Fruit fly (Drosophila melanogaster) whole organism, embryonic: ENCODE results near the gene veli.

ENCODE experiments used
- Bteb2 ChIP-seq: fragments of 200-800 bp; sonication (Bioruptor generic); optimal IDR thresholded peaks from 2 replicates; lab custom pipeline; 2016; ENCODE audit warnings: missing biosample characterization, missing genetic modification characterization
- CG11560 ChIP-seq: fragments of 200-800 bp; sonication (Bioruptor generic); IDR thresholded peaks from 3 replicates; pipeline ENCODE4 v1.3.6; 2022; ENCODE audit warnings: missing biosample characterization, missing genetic modification characterization
- CG11696 ChIP-seq: fragments of 200-800 bp; sonication (Bioruptor generic); IDR thresholded peaks from 2 replicates; pipeline ENCODE4 v1.3.6; 2022; ENCODE audit warnings: missing biosample characterization, missing genetic modification characterization
- CG12071 ChIP-seq: fragments of 200-800 bp; sonication (Bioruptor generic); optimal IDR thresholded peaks from 3 replicates; lab custom pipeline; 2018; ENCODE audit warnings: missing biosample characterization, mild to moderate bottlenecking, missing genetic modification characterization
- CG12104 ChIP-seq: fragments of 200-800 bp; sonication (Bioruptor generic); optimal IDR thresholded peaks from 3 replicates; lab custom pipeline; 2016; ENCODE audit warnings: missing biosample characterization, missing genetic modification characterization
- CG12155 ChIP-seq: fragments of 200-800 bp; sonication (Bioruptor generic); optimal IDR thresholded peaks from 3 replicates; lab custom pipeline; 2016; ENCODE audit warnings: missing biosample characterization, missing genetic modification characterization
- CG12769 ChIP-seq: fragments of 200-800 bp; sonication (Bioruptor generic); optimal IDR thresholded peaks from 2 replicates; lab custom pipeline; 2019; ENCODE audit warnings: missing biosample characterization, mild to moderate bottlenecking, missing genetic modification characterization, moderate library complexity
- CG13296 ChIP-seq: fragments of 200-800 bp; sonication (Bioruptor generic); optimal IDR thresholded peaks from 3 replicates; lab custom pipeline; 2018; ENCODE audit warnings: missing biosample characterization, mild to moderate bottlenecking, missing genetic modification characterization
- CG16779 ChIP-seq: fragments of 200-800 bp; sonication (Bioruptor generic); IDR thresholded peaks from 2 replicates; pipeline ENCODE4 v1.3.6; 2022; ENCODE audit warnings: missing biosample characterization, missing genetic modification characterization
- CG18619 ChIP-seq: fragments of 200-800 bp; sonication (Bioruptor generic); optimal IDR thresholded peaks from 3 replicates; lab custom pipeline; 2017; ENCODE audit warnings: missing biosample characterization, mild to moderate bottlenecking, missing genetic modification characterization
- CG18764 ChIP-seq: fragments of 200-800 bp; sonication (Bioruptor generic); optimal IDR thresholded peaks from 3 replicates; lab custom pipeline; 2016; ENCODE audit warnings: missing biosample characterization, missing genetic modification characterization
- CG2199 ChIP-seq: fragments of 200-800 bp; sonication (Bioruptor generic); IDR thresholded peaks from 3 replicates; pipeline ENCODE4 v1.3.6; 2022; ENCODE audit warnings: missing biosample characterization, missing genetic modification characterization
- CG30431 ChIP-seq: fragments of 200-800 bp; sonication (Bioruptor generic); optimal IDR thresholded peaks from 2 replicates; lab custom pipeline; 2017; ENCODE audit warnings: missing biosample characterization, missing genetic modification characterization
- CG31441 ChIP-seq: fragments of 200-800 bp; sonication (Bioruptor generic); IDR thresholded peaks from 2 replicates; pipeline ENCODE4 v1.3.6; 2022; ENCODE audit warnings: missing biosample characterization, missing genetic modification characterization
- CG4424 ChIP-seq: fragments of 200-800 bp; sonication (Bioruptor generic); optimal IDR thresholded peaks from 3 replicates; lab custom pipeline; 2016; ENCODE audit warnings: missing biosample characterization, missing genetic modification characterization
- CG6813 ChIP-seq: fragments of 200-800 bp; sonication (Bioruptor generic); optimal IDR thresholded peaks from 2 replicates; lab custom pipeline; 2017; ENCODE audit warnings: missing biosample characterization, missing genetic modification characterization, mild to moderate bottlenecking, moderate library complexity, missing genetic modification reagents
- CG8478 ChIP-seq: fragments of >200 bp; optimal IDR thresholded peaks from 2 replicates; lab custom pipeline; 2018
- CG8765 ChIP-seq: fragments of 200-800 bp; sonication (Bioruptor generic); IDR thresholded peaks from 2 replicates; pipeline ENCODE4 v1.3.6; 2022; ENCODE audit warnings: missing biosample characterization, missing genetic modification characterization
- CG8924 ChIP-seq: fragments of 200-800 bp; optimal IDR thresholded peaks from 3 replicates; lab custom pipeline; 2019; ENCODE audit warnings: missing biosample characterization, mild to moderate bottlenecking, missing genetic modification characterization, moderate library complexity
- Dek ChIP-seq: fragments of 200-800 bp; sonication (Bioruptor generic); optimal IDR thresholded peaks from 3 replicates; lab custom pipeline; 2019; ENCODE audit warnings: missing biosample characterization, mild to moderate bottlenecking, missing genetic modification characterization, moderate library complexity
- Dip2 ChIP-seq: fragments of 200-800 bp; sonication (Bioruptor generic); IDR thresholded peaks from 2 replicates; pipeline ENCODE4 v1.3.6; 2022; ENCODE audit warnings: missing biosample characterization, missing genetic modification characterization
- Eip74EF ChIP-seq, 2 experiments: fragments of 200-800 bp in 1 of 2; fragments of >200 bp in 1 of 2; sonication (Bioruptor generic) in 1 of 2; optimal IDR thresholded peaks; 2 replicates each; lab custom pipeline; 2017 to 2019; ENCODE audit warnings: missing biosample characterization in 2 of 2, missing genetic modification characterization in 2 of 2, mild to moderate bottlenecking in 1 of 2, moderate library complexity in 1 of 2
- HLHmδ ChIP-seq: fragments of 200-800 bp; sonication (Bioruptor generic); optimal IDR thresholded peaks from 2 replicates; lab custom pipeline; 2018; ENCODE audit warnings: missing biosample characterization, mild to moderate bottlenecking, missing genetic modification characterization, moderate library complexity
- HmgZ ChIP-seq: fragments of 200-800 bp; sonication (Bioruptor generic); optimal IDR thresholded peaks from 2 replicates; lab custom pipeline; 2018; ENCODE audit warnings: missing biosample characterization, mild to moderate bottlenecking, missing genetic modification characterization
- Lhr ChIP-seq: fragments of 200-800 bp; sonication (Bioruptor generic); optimal IDR thresholded peaks from 3 replicates; lab custom pipeline; 2017; ENCODE audit warnings: mild to moderate bottlenecking, missing biosample characterization, missing genetic modification reagents, missing genetic modification characterization
- NK7.1 ChIP-seq: fragments of 200-800 bp; sonication (Bioruptor generic); optimal IDR thresholded peaks from 3 replicates; lab custom pipeline; 2016; ENCODE audit warnings: missing biosample characterization, missing genetic modification characterization
- Nf-YA ChIP-seq: fragments of 200-800 bp; sonication (Bioruptor generic); IDR thresholded peaks from 2 replicates; pipeline ENCODE4 v1.3.6; 2022; ENCODE audit warnings: missing biosample characterization, missing genetic modification characterization
- Optix ChIP-seq: fragments of 200-800 bp; sonication (Bioruptor generic); IDR thresholded peaks from 3 replicates; pipeline ENCODE4 v1.3.6; 2022; ENCODE audit warnings: missing biosample characterization, missing genetic modification characterization
- Pdp1 ChIP-seq, 2 experiments: fragments of 200-800 bp; sonication (Bioruptor generic); optimal IDR thresholded peaks; 3 replicates each; lab custom pipeline; 2016; ENCODE audit warnings: missing biosample characterization in 2 of 2, missing genetic modification characterization in 2 of 2, mild to moderate bottlenecking in 1 of 2, moderate library complexity in 1 of 2
- Poxn ChIP-seq: fragments of 200-800 bp; sonication (Bioruptor generic); IDR thresholded peaks from 2 replicates; pipeline ENCODE4 v1.3.6; 2022; ENCODE audit warnings: missing biosample characterization, missing genetic modification characterization
- Tbp ChIP-seq: fragments of >200 bp; optimal IDR thresholded peaks from 2 replicates; lab custom pipeline; 2018; ENCODE audit warnings: missing biosample characterization, missing genetic modification characterization
- Trl ChIP-seq, 3 experiments: fragments of >200 bp in 2 of 3; fragments of 200-800 bp in 1 of 3; sonication (Bioruptor generic) in 1 of 3; optimal IDR thresholded peaks; 2 replicates in 1 of 3; 3 replicates in 2 of 3; lab custom pipeline; 2016 to 2017; ENCODE audit warnings: missing biosample characterization in 1 of 3, missing genetic modification characterization in 1 of 3
- abd-A ChIP-seq: fragments of 200-800 bp; sonication (Bioruptor generic); optimal IDR thresholded peaks from 3 replicates; lab custom pipeline; 2019; ENCODE audit warnings: missing biosample characterization, mild to moderate bottlenecking, missing genetic modification characterization, moderate library complexity
- az2 ChIP-seq: fragments of 200-800 bp; sonication (Bioruptor generic); optimal IDR thresholded peaks from 3 replicates; lab custom pipeline; 2016; ENCODE audit warnings: missing biosample characterization, missing genetic modification characterization
- crc ChIP-seq: fragments of 200-800 bp; sonication (Bioruptor generic); optimal IDR thresholded peaks from 2 replicates; lab custom pipeline; 2016; ENCODE audit warnings: missing biosample characterization, missing genetic modification characterization
- crp ChIP-seq, 2 experiments: fragments of 200-800 bp; sonication (Bioruptor generic); optimal IDR thresholded peaks; 2 replicates in 1 of 2; 3 replicates in 1 of 2; lab custom pipeline; 2017; ENCODE audit warnings: missing biosample characterization in 2 of 2, missing genetic modification characterization in 2 of 2, mild to moderate bottlenecking in 1 of 2, moderate library complexity in 1 of 2
- danr ChIP-seq: fragments of 200-800 bp; sonication (Bioruptor generic); IDR thresholded peaks from 2 replicates; pipeline ENCODE4 v1.3.6; 2022; ENCODE audit warnings: missing biosample characterization, missing genetic modification characterization
- ewg ChIP-seq: fragments of 200-800 bp; sonication (Bioruptor generic); optimal IDR thresholded peaks from 3 replicates; lab custom pipeline; 2017; ENCODE audit warnings: mild to moderate bottlenecking, missing biosample characterization, missing genetic modification reagents, missing genetic modification characterization
- fd96Cb ChIP-seq: fragments of 200-800 bp; sonication (Bioruptor generic); optimal IDR thresholded peaks from 2 replicates; lab custom pipeline; 2018; ENCODE audit warnings: missing biosample characterization, mild to moderate bottlenecking, missing genetic modification characterization, moderate library complexity
- gro ChIP-seq: fragments of 200-800 bp; sonication (Bioruptor generic); optimal IDR thresholded peaks from 2 replicates; lab custom pipeline; 2016; ENCODE audit warnings: missing biosample characterization, missing genetic modification characterization
- hbn ChIP-seq: fragments of 200-800 bp; sonication (Bioruptor generic); IDR thresholded peaks from 2 replicates; pipeline ENCODE4 v1.3.6; 2022; ENCODE audit warnings: missing biosample characterization, missing genetic modification characterization; ENCODE audit not compliant: partially characterized antibody
- inv ChIP-seq: fragments of 200-800 bp; sonication (Bioruptor generic); IDR thresholded peaks from 2 replicates; pipeline ENCODE4 v1.3.6; 2022; ENCODE audit warnings: missing biosample characterization, missing genetic modification characterization; ENCODE audit not compliant: partially characterized antibody
- nmo ChIP-seq: fragments of 200-800 bp; sonication (Bioruptor generic); optimal IDR thresholded peaks from 2 replicates; lab custom pipeline; 2018; ENCODE audit warnings: missing biosample characterization, mild to moderate bottlenecking, missing genetic modification characterization, moderate library complexity
- repo ChIP-seq: fragments of 200-800 bp; sonication (Bioruptor generic); optimal IDR thresholded peaks from 2 replicates; lab custom pipeline; 2016; ENCODE audit warnings: missing biosample characterization, missing genetic modification characterization
- sc ChIP-seq, 3 experiments: fragments of >200 bp in 2 of 3; fragments of 200-800 bp in 1 of 3; sonication (Bioruptor generic) in 1 of 3; optimal IDR thresholded peaks; 2 replicates in 2 of 3; 3 replicates in 1 of 3; lab custom pipeline; 2017; ENCODE audit warnings: mild to moderate bottlenecking in 1 of 3, missing biosample characterization in 1 of 3, missing genetic modification characterization in 1 of 3, missing genetic modification reagents in 1 of 3
- sima ChIP-seq: fragments of 200-800 bp; sonication (Bioruptor generic); optimal IDR thresholded peaks from 2 replicates; lab custom pipeline; 2016; ENCODE audit warnings: missing biosample characterization, missing genetic modification characterization
- sob ChIP-seq: fragments of 200-800 bp; sonication (Bioruptor generic); IDR thresholded peaks from 2 replicates; pipeline ENCODE4 v1.3.6; 2022; ENCODE audit warnings: missing biosample characterization, missing genetic modification characterization
- tap ChIP-seq: fragments of 200-800 bp; optimal IDR thresholded peaks from 3 replicates; lab custom pipeline; 2019; ENCODE audit warnings: missing biosample characterization, mild to moderate bottlenecking, missing genetic modification characterization, moderate library complexity
- tio ChIP-seq: fragments of 200-800 bp; sonication (Bioruptor generic); optimal IDR thresholded peaks from 2 replicates; lab custom pipeline; 2017; ENCODE audit warnings: missing biosample characterization, missing genetic modification characterization, inconsistent platforms

Gene veli

dm6 chr3R:25024895-25025557, 40.4 kb downstream of the veli start, which contains the start of the genes EMC6 and Hr96 (continued):
- TF ChIP-seq Optix (GFP tag; lab: Robert Waterston, UW): peak; percentile 86
- TF ChIP-seq sc (optimal IDR thresholded peaks at IDR 0.05; lab: Kevin White, UChicago): no peak
- peak; percentile 77 for TF ChIP-seq sc (GFP tag; optimal IDR thresholded peaks at IDR 0.05; lab: Kevin White, UChicago)
- TF ChIP-seq CG12104: peak; percentile 85
- TF ChIP-seq fd96Cb (tag; lab: Kevin White, UChicago): peak; percentile 91
- TF ChIP-seq sima (GFP tag; lab: Kevin White, UChicago): peak; percentile 36
- peak; percentile 92 for TF ChIP-seq CG13296
- peak; percentile 93 for TF ChIP-seq CG16779 (GFP tag; lab: Robert Waterston, UW)
- peak; percentile 89 for TF ChIP-seq CG8765
- TF ChIP-seq danr (GFP tag; lab: Robert Waterston, UW): peak; percentile 86
- TF ChIP-seq nmo: peak; percentile 94
- TF ChIP-seq HmgZ (tag; lab: Kevin White, UChicago): peak; percentile 98
- peak; percentile 77 for TF ChIP-seq crc (GFP tag; lab: Kevin White, UChicago)
- TF ChIP-seq CG11560 (tag; lab: Robert Waterston, UW): peak; percentile 81
- peak; percentile 78 for TF ChIP-seq Lhr (GFP tag; lab: Kevin White, UChicago)
- peak; percentile 77 for TF ChIP-seq Poxn
- peak; percentile 96 for TF ChIP-seq sob (GFP tag; lab: Robert Waterston, UW)
- TF ChIP-seq Pdp1 (GFP tag; optimal IDR thresholded peaks at IDR 0.05; lab: Kevin White, UChicago): peak; percentile 93 to 94
- peak; percentile 89 for TF ChIP-seq ewg (GFP tag; lab: Kevin White, UChicago)
- peak; percentile 94 for TF ChIP-seq CG31441
- TF ChIP-seq Trl (optimal IDR thresholded peaks at IDR 0.05; lab: Kevin White, UChicago): no peak
- peak; percentile 95 for TF ChIP-seq Trl (GFP tag; optimal IDR thresholded peaks at IDR 0.05; lab: Kevin White, UChicago)
- TF ChIP-seq CG12071 (GFP tag; lab: Kevin White, UChicago): peak; percentile 88
- TF ChIP-seq CG2199: peak; percentile 87; the same call in 2 of the 3 replicates
- no peak for TF ChIP-seq CG8478 (lab: Kevin White, UChicago)
- TF ChIP-seq Bteb2 (GFP tag; lab: Kevin White, UChicago): peak; percentile 93
- peak; percentile 40 for TF ChIP-seq inv
- TF ChIP-seq Eip74EF (GFP tag; optimal IDR thresholded peaks at IDR 0.05; lab: Kevin White, UChicago): no peak
- TF ChIP-seq CG18619 (GFP tag; lab: Kevin White, UChicago): peak; percentile 91
- peak; percentile 94 for TF ChIP-seq az2
- TF ChIP-seq crp (GFP tag; optimal IDR thresholded peaks at IDR 0.05; lab: Kevin White, UChicago): peak in 1 of 2 experiments; percentile 71
- TF ChIP-seq Dek (tag; lab: Kevin White, UChicago): peak; percentile 93
- TF ChIP-seq CG8924: peak; percentile 93
- peak; percentile 82 for TF ChIP-seq repo (GFP tag; lab: Kevin White, UChicago)
- peak; percentile 86 for TF ChIP-seq CG6813 (GFP tag; lab: Kevin White, UChicago)
- peak; percentile 95 for TF ChIP-seq CG4424 (GFP tag; lab: Kevin White, UChicago)
- TF ChIP-seq Dip2 (GFP tag; lab: Robert Waterston, UW): no peak
- TF ChIP-seq CG12155 (GFP tag; lab: Kevin White, UChicago): peak; percentile 93
- TF ChIP-seq CG12769 (tag; lab: Kevin White, UChicago): peak; percentile 98
- peak; percentile 81 for TF ChIP-seq CG11696 (GFP tag; lab: Robert Waterston, UW)
- TF ChIP-seq tio (GFP tag; lab: Kevin White, UChicago): no peak
- TF ChIP-seq HLHmδ (GFP tag; lab: Kevin White, UChicago): no peak
- TF ChIP-seq CG30431 (GFP tag; lab: Kevin White, UChicago): peak; percentile 89
- TF ChIP-seq hbn (GFP tag; lab: Robert Waterston, UW): peak; percentile 45
- peak; percentile 87 for TF ChIP-seq tap (tag; lab: Kevin White, UChicago)
- TF ChIP-seq abd-A (tag; lab: Kevin White, UChicago): no peak
- no peak for TF ChIP-seq Tbp (GFP tag; lab: Kevin White, UChicago)
- peak; percentile 90 for TF ChIP-seq CG18764 (GFP tag; lab: Kevin White, UChicago)
- peak; percentile 79 for TF ChIP-seq Nf-YA (GFP tag; lab: Robert Waterston, UW)
- no peak for TF ChIP-seq gro (GFP tag; lab: Kevin White, UChicago)
- peak; percentile 84 for TF ChIP-seq NK7.1 (GFP tag; lab: Kevin White, UChicago)
